Worm (Caenorhabditis elegans): ENCODE results near the gene F09C6.16.

The F09C6.16 gene

ce11 chrV:16861719-16862118, 48.1 kb downstream of the F09C6.16 start, which contains the start of the genes clec-32 and clec-24:
TSS of gene clec-32 (minus strand) at chrV:16861819.
TSS of gene clec-24 (plus strand) at chrV:16862012.
- TF ChIP-seq tlf-1 (GFP tag; optimal IDR thresholded peaks at IDR 0.05) (no peak), F57A8.1 (GFP tag; optimal IDR thresholded peaks at IDR 0.05) (no peak), egl-18 (GFP tag; IDR thresholded peaks at IDR 0.05) (no peak), Y95B8A.8 (GFP tag; IDR thresholded peaks at IDR 0.05) (no peak), bed-2 (GFP tag; IDR thresholded peaks at IDR 0.05) (no peak), ztf-6 (GFP tag; IDR thresholded peaks at IDR 0.05) (no peak), somi-1 (GFP tag; optimal IDR thresholded peaks at IDR 0.05) (no peak), lsy-27 (tag; optimal IDR thresholded peaks at IDR 0.05; ENCODE audit: borderline replicate concordance, insufficient read depth) (no peak), tbp1 (GFP tag; optimal IDR thresholded peaks at IDR 0.05) (no peak), rcor-1 (GFP tag; IDR thresholded peaks at IDR 0.05) (no peak), nhr-120 (GFP tag; IDR thresholded peaks at IDR 0.05) (no peak)

- TF ChIP-seq B0019.2 (GFP tag; conservative IDR thresholded peaks at IDR 0.05) (no peak), F10E7.11 (tag; optimal IDR thresholded peaks at IDR 0.05) (no peak), egl-18 (GFP tag; IDR thresholded peaks at IDR 0.05) (no peak), F33H1.4 (GFP tag; IDR thresholded peaks at IDR 0.05) (no peak), egl-44 (GFP tag; IDR thresholded peaks at IDR 0.05) (no peak), fkh-3 (tag; optimal IDR thresholded peaks at IDR 0.05) (no peak), Y79H2A.3 (GFP tag; conservative IDR thresholded peaks at IDR 0.05) (no peak), let-607 (tag; optimal IDR thresholded peaks at IDR 0.05) (no peak)
Measured at ce11 chrV:16857977-16858479, 51.7 kb downstream of the F09C6.16 start, which contains the start of the genes clec-31 and clec-22. TSS of gene clec-31 (minus strand) at chrV:16858077. TSS of gene clec-22 (plus strand) at chrV:16858429.

Measured in whole organism, young adult.